Worm (Caenorhabditis elegans) whole organism, mixed stage, embryonic: ENCODE results near the gene atp-4.

Experiments used
- cnd-1 ChIP-seq: fragments of 200-800 bp; sonication (Bioruptor generic); optimal IDR thresholded peaks from 2 replicates; lab custom pipeline; 2018; ENCODE audit warnings: mild to moderate bottlenecking, missing genetic modification characterization, missing compliant biosample characterization
- lin-13 ChIP-seq: fragments of 150-350 bp; optimal IDR thresholded peaks from 2 replicates; lab custom pipeline; 2014; ENCODE audit warnings: missing biosample characterization, missing genetic modification characterization
- lsy-2 ChIP-seq: fragments of 150-350 bp; optimal IDR thresholded peaks from 2 replicates; lab custom pipeline; 2014; ENCODE audit warnings: missing biosample characterization, missing genetic modification characterization
- nhr-76 ChIP-seq: sonication (generic microtip); optimal IDR thresholded peaks from 2 replicates; lab custom pipeline; 2017; ENCODE audit warnings: missing biosample characterization, missing genetic modification characterization

ce11 chrV:6425927-6426326 is 985 bp downstream of the atp-4 start, which contains the start of gene T05H4.11:
- TF ChIP-seq lin-13 = no peak
- no peak for TF ChIP-seq nhr-76 (tag; lab: Kevin White, UChicago)
- no peak for TF ChIP-seq lsy-2 (tag; lab: Kevin White, UChicago)
- TF ChIP-seq cnd-1 = no peak
